Worm (Caenorhabditis elegans) whole organism, L4/young adult: Measurements from ENCODE around the gene tag-267.
"Not testable (repeated sequence)": the region's sequence is repeated elsewhere in the genome, so short reads cannot be mapped to it uniquely, and the experiment has no call there.

Experiments used
- W03F9.2 ChIP-seq: fragments of 150-350 bp; optimal IDR thresholded peaks from 2 replicates; lab custom pipeline; 2014; ENCODE audit warnings: missing biosample characterization, missing genetic modification characterization
- dao-5 ChIP-seq: sonication (generic microtip); optimal IDR thresholded peaks from 2 replicates; lab custom pipeline; 2016; ENCODE audit warnings: missing genotype, missing genetic modification characterization, moderate library complexity, missing compliant biosample characterization
- him-1 ChIP-seq: sonication (generic microtip); optimal IDR thresholded peaks from 2 replicates; lab custom pipeline; 2016; ENCODE audit warnings: missing genotype, missing genetic modification reagents, missing genetic modification characterization, missing compliant biosample characterization

- TF ChIP-seq him-1 (tag; lab: Kevin White, UChicago); dao-5; W03F9.2 (tag; lab: Kevin White, UChicago): not testable (repeated sequence)
These were observed 48.3 kb downstream of the tag-267 start, which contains the start of gene elf-1 for ce11 chrIII:688869-689268.
